Fruit fly (Drosophila melanogaster): ENCODE data around the gene LysP.

The LysP gene

DNA sequence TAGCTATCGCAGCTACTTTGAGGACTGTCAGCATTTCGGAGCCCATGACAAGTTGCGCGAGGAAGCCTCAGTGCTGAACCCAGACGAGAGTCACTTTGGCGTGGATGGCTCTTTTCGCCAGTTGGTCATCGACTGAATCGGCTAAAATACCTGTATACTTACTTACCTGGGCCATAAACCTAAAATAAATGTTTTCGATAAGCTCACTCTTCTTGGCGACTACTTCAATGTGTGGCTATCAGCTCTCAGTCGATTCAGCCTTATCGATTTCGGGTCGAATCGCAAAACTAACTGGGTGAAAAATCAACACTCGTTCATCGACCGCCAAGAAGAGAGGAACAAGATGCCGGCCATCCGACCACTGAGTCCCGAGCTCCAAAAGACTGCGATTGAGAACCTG is 15.3 kb upstream of the LysP start, which contains the start of gene CG33966:
Gene CG33966, plus strand, starts transcription at position 301 of the 400 bp plus-strand sequence.
- no peak for TF ChIP-seq CG12605 (GFP tag; IDR thresholded peaks at IDR 0.05)
- no peak for TF ChIP-seq Pif1B (GFP tag; optimal IDR thresholded peaks at IDR 0.05)

DNA sequence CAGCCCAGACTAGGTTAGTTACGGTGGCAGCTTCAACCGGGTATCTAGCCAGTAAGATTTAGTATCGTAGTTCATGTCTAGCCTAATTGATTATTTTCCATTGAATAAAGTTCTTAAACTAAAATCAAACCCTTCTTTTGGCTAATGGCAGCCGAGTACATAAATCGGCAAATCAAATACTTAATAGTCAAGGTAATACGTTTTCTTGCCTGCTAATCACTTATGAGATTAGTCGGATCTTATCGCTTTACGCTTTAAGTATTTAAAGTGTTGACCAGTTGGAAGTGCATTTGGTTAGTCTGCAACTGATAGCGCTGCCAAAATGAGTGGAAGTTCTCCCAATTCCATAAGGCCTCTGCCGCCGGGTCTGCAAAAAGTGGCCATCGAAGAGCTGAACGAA is 14.1 kb upstream of the LysP start, which contains the start of gene CG33965:
Gene CG33965, plus strand, starts transcription at position 301 of the 400 bp plus-strand sequence.
- no peak for TF ChIP-seq D1 (tag; optimal IDR thresholded peaks at IDR 0.05)
- no peak for TF ChIP-seq CG9948 (tag; optimal IDR thresholded peaks at IDR 0.05)
- no peak for TF ChIP-seq Ets98B (GFP tag; IDR thresholded peaks at IDR 0.05)
- no peak for TF ChIP-seq rn (GFP tag; IDR thresholded peaks at IDR 0.05)
- TF ChIP-seq gl (tag; optimal IDR thresholded peaks at IDR 0.05) = no peak
- no peak for TF ChIP-seq CG12605 (GFP tag; IDR thresholded peaks at IDR 0.05)
- TF ChIP-seq CG8301 (tag; optimal IDR thresholded peaks at IDR 0.05) = no peak
- no peak for TF ChIP-seq CG4496 (GFP tag; IDR thresholded peaks at IDR 0.05)
- TF ChIP-seq CG13204 (GFP tag; optimal IDR thresholded peaks at IDR 0.05) = no peak
- TF ChIP-seq EcR (GFP tag; optimal IDR thresholded peaks at IDR 0.05) = no peak
- TF ChIP-seq fd96Ca (GFP tag; IDR thresholded peaks at IDR 0.05) = no peak
- no peak for TF ChIP-seq CG10348 (GFP tag; IDR thresholded peaks at IDR 0.05)
- TF ChIP-seq CG14655 (GFP tag; optimal IDR thresholded peaks at IDR 0.05) = no peak

DNA sequence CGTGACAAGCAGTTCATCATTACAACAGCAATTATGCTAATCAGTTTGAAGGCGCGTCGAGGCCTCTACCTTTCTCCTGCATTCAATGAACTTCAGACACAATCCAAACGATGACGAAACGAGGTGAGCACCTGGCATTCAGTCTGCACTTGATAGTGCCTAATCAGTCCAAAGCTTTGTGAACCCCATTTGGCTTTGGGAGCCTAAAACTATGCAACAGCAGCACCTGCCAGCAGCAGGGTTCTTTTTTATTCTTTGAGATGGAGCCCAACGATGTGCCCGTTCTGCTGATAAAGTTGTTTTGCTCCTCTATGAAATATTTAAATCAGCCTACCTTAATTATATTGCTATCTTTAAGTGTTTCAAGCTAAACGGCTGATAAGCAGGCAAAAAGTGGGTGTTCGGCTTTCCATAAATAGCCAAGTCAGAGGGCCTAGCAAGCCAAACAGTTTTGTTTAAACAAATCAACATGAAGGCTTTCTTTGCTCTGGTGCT is 8.9 kb upstream of the LysP start, which contains the start of gene LysS:
Gene LysS, plus strand, starts transcription at position 445 of the 495 bp plus-strand sequence.
- TF ChIP-seq CG17806 (tag; optimal IDR thresholded peaks at IDR 0.05) = no peak
- no peak for TF ChIP-seq CG32121 (GFP tag; IDR thresholded peaks at IDR 0.05)
- no peak for TF ChIP-seq CG34367 (tag; optimal IDR thresholded peaks at IDR 0.05)
- no peak for TF ChIP-seq CG15710 (tag; optimal IDR thresholded peaks at IDR 0.05)
- TF ChIP-seq Ets98B (GFP tag; IDR thresholded peaks at IDR 0.05) = no peak
- no peak for TF ChIP-seq rn (GFP tag; IDR thresholded peaks at IDR 0.05)
- no peak; the same call in 1 of the 2 replicates for TF ChIP-seq CG12605 (GFP tag; IDR thresholded peaks at IDR 0.05)
- TF ChIP-seq D1 (tag; optimal IDR thresholded peaks at IDR 0.05) = no peak
- TF ChIP-seq fd96Ca (GFP tag; IDR thresholded peaks at IDR 0.05) = no peak
- no peak for TF ChIP-seq Pif1A (GFP tag; optimal IDR thresholded peaks at IDR 0.05)
- no peak for TF ChIP-seq CG14655 (GFP tag; optimal IDR thresholded peaks at IDR 0.05)
- no peak for TF ChIP-seq CG9948 (tag; optimal IDR thresholded peaks at IDR 0.05)
- TF ChIP-seq CG10348 (GFP tag; IDR thresholded peaks at IDR 0.05) = no peak

dm6 chr3L:1216460-1216859 is 2.0 kb downstream of the LysP start:
- TF ChIP-seq CG34367 (tag; optimal IDR thresholded peaks at IDR 0.05) (no peak), Pif1A (GFP tag; optimal IDR thresholded peaks at IDR 0.05) (no peak), CG17806 (tag; optimal IDR thresholded peaks at IDR 0.05) (no peak), rn (GFP tag; IDR thresholded peaks at IDR 0.05) (0 out of 2 replicates have a peak, but pooled peaks have one; percentile 26), CG4496 (GFP tag; IDR thresholded peaks at IDR 0.05) (peak; percentile 51; the same call in 1 of the 3 replicates), CG8301 (tag; optimal IDR thresholded peaks at IDR 0.05) (peak; percentile 45), fd96Ca (GFP tag; IDR thresholded peaks at IDR 0.05) (peak; percentile 50; the same call in 2 of the 3 replicates), CG10348 (GFP tag; IDR thresholded peaks at IDR 0.05) (no peak), Ets98B (GFP tag; IDR thresholded peaks at IDR 0.05) (peak; percentile 41), CG12605 (GFP tag; IDR thresholded peaks at IDR 0.05) (no peak), CG14655 (GFP tag; optimal IDR thresholded peaks at IDR 0.05) (peak; percentile 36), CG8159 (tag; optimal IDR thresholded peaks at IDR 0.05) (no peak)

- TF ChIP-seq CG8159 (tag; optimal IDR thresholded peaks at IDR 0.05) (no peak), Snoo (tag; optimal IDR thresholded peaks at IDR 0.05) (no peak), CG17806 (tag; optimal IDR thresholded peaks at IDR 0.05) (no peak), Ets98B (GFP tag; IDR thresholded peaks at IDR 0.05) (no peak), CG14655 (GFP tag; optimal IDR thresholded peaks at IDR 0.05) (no peak), gl (tag; optimal IDR thresholded peaks at IDR 0.05) (no peak), Pif1A (GFP tag; optimal IDR thresholded peaks at IDR 0.05) (no peak), CG10348 (GFP tag; IDR thresholded peaks at IDR 0.05) (no peak)
Observed at dm6 chr3L:1212571-1212970, 5.9 kb downstream of the LysP start, which contains the start of gene LysE. LysE (plus strand) TSS chr3L:1212827.

dm6 chr3L:1212113-1212512 is 6.4 kb downstream of the LysP start:
- TF ChIP-seq CG10348 (GFP tag; IDR thresholded peaks at IDR 0.05) = no peak

DNA sequence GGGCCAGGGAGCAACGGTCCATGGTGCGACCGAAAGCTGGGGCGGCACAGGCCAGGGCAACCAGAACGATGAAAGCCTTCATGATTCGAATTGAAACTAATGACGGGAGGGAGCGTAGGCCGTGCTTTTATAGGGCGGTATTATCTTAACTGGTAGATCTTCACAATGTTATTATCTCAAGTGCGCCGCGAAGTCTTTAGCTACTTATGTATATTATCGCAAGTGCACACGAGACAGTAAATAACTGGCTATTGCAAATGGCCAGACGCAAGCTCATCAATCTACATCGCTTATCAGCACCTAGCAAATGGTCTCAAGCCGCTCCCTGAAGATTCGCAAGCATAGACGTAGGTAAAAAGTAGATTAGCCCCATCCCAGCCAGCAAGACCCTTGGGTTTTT is 7.4 kb downstream of the LysP start, which contains the start of gene LysD:
Gene LysD, minus strand, starts transcription at position 101 of the 400 bp plus-strand sequence.
- TF ChIP-seq CG15710 (tag; optimal IDR thresholded peaks at IDR 0.05) (no peak), CG9948 (tag; optimal IDR thresholded peaks at IDR 0.05) (no peak), CG32121 (GFP tag; IDR thresholded peaks at IDR 0.05) (no peak), Pif1B (GFP tag; optimal IDR thresholded peaks at IDR 0.05) (no peak)

- TF ChIP-seq Ets98B (GFP tag; IDR thresholded peaks at IDR 0.05) (peak; percentile 49; the same call in 1 of the 2 replicates), CG12605 (GFP tag; IDR thresholded peaks at IDR 0.05) (peak; percentile 20; the same call in 1 of the 2 replicates), EcR (GFP tag; optimal IDR thresholded peaks at IDR 0.05) (peak; percentile 51), fd96Ca (GFP tag; IDR thresholded peaks at IDR 0.05) (no peak), Snoo (tag; optimal IDR thresholded peaks at IDR 0.05) (no peak)
Observed at dm6 chr3L:1208206-1208605, 10.3 kb downstream of the LysP start.
